Worm (Caenorhabditis elegans) whole organism, L3 larva: ENCODE measurements around the gene F40F8.4.

Source experiments
- ZK546.5 ChIP-seq: sonication (generic microtip); optimal IDR thresholded peaks from 2 replicates; lab custom pipeline; 2017; ENCODE audit warnings: missing biosample characterization, missing genetic modification characterization
- aly-2 ChIP-seq: fragments of 150-350 bp; optimal IDR thresholded peaks from 2 replicates; lab custom pipeline; 2014; ENCODE audit warnings: missing biosample characterization, missing genetic modification characterization
- ama-1 ChIP-seq: fragments of 150-350 bp; optimal IDR thresholded peaks from 2 replicates; lab custom pipeline; 2018
- ceh-28 ChIP-seq: fragments of 150-350 bp; optimal IDR thresholded peaks from 2 replicates; lab custom pipeline; 2014; ENCODE audit warnings: missing biosample characterization, missing genetic modification reagents, missing genetic modification characterization
- ceh-82 ChIP-seq: fragments of 150-350 bp; optimal IDR thresholded peaks from 2 replicates; lab custom pipeline; 2014; ENCODE audit warnings: missing biosample characterization, missing genetic modification characterization
- ceh-9 ChIP-seq: sonication (generic microtip); optimal IDR thresholded peaks from 2 replicates; lab custom pipeline; 2018; ENCODE audit warnings: missing biosample characterization, missing genetic modification characterization
- egl-5 ChIP-seq: fragments of 150-350 bp; optimal IDR thresholded peaks from 2 replicates; lab custom pipeline; 2017; ENCODE audit warnings: missing biosample characterization, missing genetic modification reagents, missing genetic modification characterization, inconsistent platforms
- elt-1 ChIP-seq: fragments of 150-350 bp; optimal IDR thresholded peaks from 2 replicates; lab custom pipeline; 2014; ENCODE audit warnings: missing biosample characterization, missing genetic modification characterization
- elt-2 ChIP-seq: sonication (generic microtip); optimal IDR thresholded peaks from 2 replicates; lab custom pipeline; 2016; ENCODE audit warnings: missing genetic modification reagents, mild to moderate bottlenecking, missing genetic modification characterization, missing compliant biosample characterization
- eor-1 ChIP-seq, 2 experiments: fragments of 150-350 bp; optimal IDR thresholded peaks; 2 replicates each; lab custom pipeline; 2014 to 2018; ENCODE audit warnings: missing biosample characterization in 2 of 2, missing genetic modification characterization in 2 of 2
- fkh-10 ChIP-seq: sonication (generic microtip); optimal IDR thresholded peaks from 2 replicates; lab custom pipeline; 2017; ENCODE audit warnings: missing biosample characterization, missing genetic modification reagents, missing genetic modification characterization
- fkh-2 ChIP-seq: fragments of 150-350 bp; optimal IDR thresholded peaks from 2 replicates; lab custom pipeline; 2014; ENCODE audit warnings: missing biosample characterization, missing genetic modification reagents, missing genetic modification characterization
- hmg-11 ChIP-seq: sonication (generic microtip); optimal IDR thresholded peaks from 2 replicates; lab custom pipeline; 2016; ENCODE audit warnings: missing genetic modification characterization, missing compliant biosample characterization
- jun-1 ChIP-seq: fragments of 150-350 bp; optimal IDR thresholded peaks from 2 replicates; lab custom pipeline; 2014; ENCODE audit warnings: missing biosample characterization, missing genetic modification reagents, missing genetic modification characterization
- lin-15B ChIP-seq: fragments of 150-350 bp; optimal IDR thresholded peaks from 2 replicates; lab custom pipeline; 2014; ENCODE audit warnings: missing biosample characterization, missing genetic modification characterization
- lsy-12 ChIP-seq: sonication (generic microtip); optimal IDR thresholded peaks from 2 replicates; lab custom pipeline; 2016; ENCODE audit warnings: mild to moderate bottlenecking, missing genetic modification characterization, missing compliant biosample characterization
- mdl-1 ChIP-seq: fragments of 150-350 bp; optimal IDR thresholded peaks from 2 replicates; lab custom pipeline; 2014; ENCODE audit warnings: missing biosample characterization, missing genetic modification characterization
- mml-1 ChIP-seq: fragments of 150-350 bp; sonication (generic microtip); optimal IDR thresholded peaks from 3 replicates; lab custom pipeline; 2014; ENCODE audit warnings: missing biosample characterization, missing genetic modification characterization
- nfya-1 ChIP-seq: sonication (generic microtip); optimal IDR thresholded peaks from 2 replicates; lab custom pipeline; 2017; ENCODE audit warnings: missing genetic modification characterization, mild to moderate bottlenecking, missing compliant biosample characterization, antibody characterized with exemption, moderate library complexity; ENCODE audit not compliant: insufficient read depth
- nhr-11 ChIP-seq: fragments of 150-350 bp; optimal IDR thresholded peaks from 2 replicates; lab custom pipeline; 2014; ENCODE audit warnings: missing biosample characterization, missing genetic modification characterization
- nhr-23 ChIP-seq: fragments of 150-350 bp; optimal IDR thresholded peaks from 2 replicates; lab custom pipeline; 2014; ENCODE audit warnings: missing biosample characterization, missing genetic modification reagents, missing genetic modification characterization
- nhr-237 ChIP-seq: fragments of 150-350 bp; optimal IDR thresholded peaks from 2 replicates; lab custom pipeline; 2014; ENCODE audit warnings: missing biosample characterization, missing genetic modification characterization
- nhr-25 ChIP-seq: sonication (generic microtip); optimal IDR thresholded peaks from 2 replicates; lab custom pipeline; 2017; ENCODE audit warnings: missing biosample characterization, missing genetic modification characterization
- nhr-28 ChIP-seq: fragments of 150-350 bp; optimal IDR thresholded peaks from 2 replicates; lab custom pipeline; 2014; ENCODE audit warnings: missing biosample characterization, missing genetic modification characterization
- nhr-43 ChIP-seq: sonication (generic microtip); optimal IDR thresholded peaks from 2 replicates; lab custom pipeline; 2016; ENCODE audit warnings: mild to moderate bottlenecking, missing genetic modification characterization, missing compliant biosample characterization; ENCODE audit not compliant: poor library complexity, severe bottlenecking
- nhr-77 ChIP-seq: fragments of 150-350 bp; optimal IDR thresholded peaks from 2 replicates; lab custom pipeline; 2014; ENCODE audit warnings: missing biosample characterization, missing genetic modification characterization
- pha-4 ChIP-seq: fragments of 150-350 bp; optimal IDR thresholded peaks from 2 replicates; lab custom pipeline; 2014; ENCODE audit warnings: missing biosample characterization, missing genetic modification reagents, missing genetic modification characterization
- skn-1 ChIP-seq: fragments of 150-350 bp; optimal IDR thresholded peaks from 2 replicates; lab custom pipeline; 2014; ENCODE audit warnings: missing biosample characterization, missing genetic modification characterization
- snpc-4 ChIP-seq: fragments of 150-350 bp; optimal IDR thresholded peaks from 2 replicates; lab custom pipeline; 2014; ENCODE audit warnings: missing biosample characterization, missing genetic modification characterization
- ztf-11 ChIP-seq: fragments of 150-350 bp; optimal IDR thresholded peaks from 2 replicates; lab custom pipeline; 2014; ENCODE audit warnings: missing biosample characterization, missing genetic modification characterization
- ztf-4 ChIP-seq: fragments of 150-350 bp; optimal IDR thresholded peaks from 2 replicates; lab custom pipeline; 2014; ENCODE audit warnings: missing biosample characterization, missing genetic modification characterization

F40F8.4 gene

ce11 chrII:11149866-11150685 is 10.0 kb upstream of the F40F8.4 start:
- TF ChIP-seq lin-15B (tag; lab: Kevin White, UChicago) (no peak), ceh-28 (tag; lab: Kevin White, UChicago) (peak; percentile 12), mml-1 (tag; lab: Kevin White, UChicago) (no peak), elt-2 (tag; lab: Kevin White, UChicago) (peak; percentile 78), aly-2 (peak; percentile 79), jun-1 (tag; lab: Kevin White, UChicago) (peak; percentile 88), ama-1 (lab: Kevin White, UChicago) (peak; percentile 78), nhr-77 (tag; lab: Kevin White, UChicago) (peak; percentile 71), pha-4 (peak; percentile 45), ZK546.5 (tag; lab: Kevin White, UChicago) (no peak), lsy-12 (tag; lab: Kevin White, UChicago) (peak; percentile 53), fkh-10 (GFP tag; lab: Kevin White, UChicago) (no peak), nhr-11 (peak; percentile 23), mdl-1 (tag; lab: Kevin White, UChicago) (no peak)

ce11 chrII:11142571-11142970 is 2.5 kb upstream of the F40F8.4 start, which contains the start of gene arrd-6:
TSS of gene arrd-6 (plus strand) at chrII:11142739.
- TF ChIP-seq elt-1 (tag; lab: Kevin White, UChicago) (no peak), ztf-11 (tag; lab: Kevin White, UChicago) (no peak), ceh-82 (tag; lab: Kevin White, UChicago) (no peak), eor-1 (tag; optimal IDR thresholded peaks at IDR 0.05; lab: Kevin White, UChicago) (no peak), nfya-1 (tag; lab: Kevin White, UChicago) (no peak), fkh-2 (tag; lab: Kevin White, UChicago) (no peak), skn-1 (no peak), pha-4 (no peak), nhr-28 (tag; lab: Kevin White, UChicago) (no peak), snpc-4 (tag; lab: Kevin White, UChicago) (no peak), ama-1 (lab: Kevin White, UChicago) (no peak)

- peak; percentile 49 for TF ChIP-seq egl-5 (tag; lab: Kevin White, UChicago)
- peak; percentile 32 for TF ChIP-seq pha-4
- TF ChIP-seq jun-1 (tag; lab: Kevin White, UChicago) = no peak
- no peak for TF ChIP-seq nhr-77 (tag; lab: Kevin White, UChicago)
- TF ChIP-seq nfya-1 (tag; lab: Kevin White, UChicago) = peak; percentile 44
- peak; percentile 39 for TF ChIP-seq elt-2 (tag; lab: Kevin White, UChicago)
Measured at ce11 chrII:11135773-11136172, 4.3 kb downstream of the F40F8.4 start.

- no peak for TF ChIP-seq jun-1 (tag; lab: Kevin White, UChicago)
- no peak for TF ChIP-seq ceh-28 (tag; lab: Kevin White, UChicago)
- no peak for TF ChIP-seq mdl-1 (tag; lab: Kevin White, UChicago)
- TF ChIP-seq ceh-9 (tag; lab: Kevin White, UChicago) = no peak
- no peak for TF ChIP-seq lin-15B (tag; lab: Kevin White, UChicago)
- no peak for TF ChIP-seq fkh-10 (GFP tag; lab: Kevin White, UChicago)
- TF ChIP-seq snpc-4 (tag; lab: Kevin White, UChicago) = no peak
- TF ChIP-seq nhr-237 (tag; lab: Kevin White, UChicago) = no peak
- no peak for TF ChIP-seq ztf-4 (tag; lab: Kevin White, UChicago)
Measured at ce11 chrII:11134828-11135227, 5.2 kb downstream of the F40F8.4 start, which contains the start of gene F40F8.5. TSS of gene F40F8.5 (minus strand) at chrII:11134928.

- TF ChIP-seq nhr-43 (tag; lab: Kevin White, UChicago) = no peak
- TF ChIP-seq elt-2 (tag; lab: Kevin White, UChicago) = peak; percentile 18
- peak; percentile 47 for TF ChIP-seq lin-15B (tag; lab: Kevin White, UChicago)
- no peak for TF ChIP-seq mdl-1 (tag; lab: Kevin White, UChicago)
- TF ChIP-seq nhr-25 = no peak
- peak; percentile 31 for TF ChIP-seq pha-4
- peak; percentile 54 for TF ChIP-seq nfya-1 (tag; lab: Kevin White, UChicago)
- peak; percentile 53 for TF ChIP-seq nhr-23 (tag; lab: Kevin White, UChicago)
- TF ChIP-seq hmg-11 (tag; lab: Kevin White, UChicago) = peak; percentile 15
- peak; percentile 8 for TF ChIP-seq snpc-4 (tag; lab: Kevin White, UChicago)
Measured at ce11 chrII:11132542-11132941, 7.5 kb downstream of the F40F8.4 start, which contains the start of gene F40F8.11. TSS of gene F40F8.11 (minus strand) at chrII:11132590.
